Fruit fly (Drosophila melanogaster): ENCODE data around the gene CG15385.
A peak's percentile ranks its signal among the peaks of the same experiment; 100 is the strongest.

Gene CG15385

dm6 chr2L:2180120-2180539, 32.2 kb downstream of the CG15385 start (continued):
- TF ChIP-seq Dp (GFP tag; optimal IDR thresholded peaks at IDR 0.05) (no peak), CG32767 (GFP tag; IDR thresholded peaks at IDR 0.05) (peak; percentile 85), CG14667 (GFP tag; IDR thresholded peaks at IDR 0.05) (peak; percentile 86), Sin3A (optimal IDR thresholded peaks at IDR 0.05) (no peak), CG18619 (GFP tag; optimal IDR thresholded peaks at IDR 0.05) (peak; percentile 74), fd102C (GFP tag; optimal IDR thresholded peaks at IDR 0.05) (peak; percentile 80), CG2889 (GFP tag; IDR thresholded peaks at IDR 0.05) (peak; percentile 72; the same call in 2 of the 3 replicates), Ada2b (GFP tag; IDR thresholded peaks at IDR 0.05) (peak; percentile 91), pan (optimal IDR thresholded peaks at IDR 0.05) (no peak), pan (GFP tag; optimal IDR thresholded peaks at IDR 0.05 in 1 of 2, IDR thresholded peaks at IDR 0.05 in 1 of 2) (peak in 1 of 2 experiments; percentile 91), dan (GFP tag; IDR thresholded peaks at IDR 0.05) (peak; percentile 56; the same call in 1 of the 2 replicates), CG6854 (GFP tag; optimal IDR thresholded peaks at IDR 0.05) (peak; percentile 79), CG1647 (GFP tag; optimal IDR thresholded peaks at IDR 0.05) (peak; percentile 80), phol (tag; optimal IDR thresholded peaks at IDR 0.05) (peak; percentile 94), HLH54F (GFP tag; optimal IDR thresholded peaks at IDR 0.05) (peak; percentile 52), cato (GFP tag; optimal IDR thresholded peaks at IDR 0.05; ENCODE audit: borderline replicate concordance) (peak; percentile 80), bsh (GFP tag; optimal IDR thresholded peaks at IDR 0.05) (peak; percentile 45 to 96), Sry-δ (GFP tag; optimal IDR thresholded peaks at IDR 0.05) (peak; percentile 35), H2.0 (GFP tag; IDR thresholded peaks at IDR 0.05) (peak; percentile 87), CG6683 (GFP tag; optimal IDR thresholded peaks at IDR 0.05) (peak; percentile 60), CrebB (tag; optimal IDR thresholded peaks at IDR 0.05) (peak; percentile 78), CG1792 (GFP tag; optimal IDR thresholded peaks at IDR 0.05) (peak; percentile 54), vnd (GFP tag; IDR thresholded peaks at IDR 0.05; ENCODE audit: partially characterized antibody) (no peak), chn (GFP tag; optimal IDR thresholded peaks at IDR 0.05) (peak; percentile 79), CG17359 (tag; optimal IDR thresholded peaks at IDR 0.05) (peak; percentile 96), CG9437 (GFP tag; optimal IDR thresholded peaks at IDR 0.05) (peak; percentile 74), Dll (GFP tag; IDR thresholded peaks at IDR 0.05; ENCODE audit: partially characterized antibody) (no peak), CG16779 (GFP tag; IDR thresholded peaks at IDR 0.05) (peak; percentile 73; the same call in 1 of the 2 replicates), odd (GFP tag; optimal IDR thresholded peaks at IDR 0.05) (peak; percentile 77), sens-2 (GFP tag; IDR thresholded peaks at IDR 0.05) (peak; percentile 85; the same call in 1 of the 2 replicates), her (GFP tag; optimal IDR thresholded peaks at IDR 0.05) (peak; percentile 54), Bgb (GFP tag; IDR thresholded peaks at IDR 0.05; ENCODE audit: partially characterized antibody) (no peak), CG4854 (GFP tag; optimal IDR thresholded peaks at IDR 0.05) (peak; percentile 80), Atf6 (GFP tag; IDR thresholded peaks at IDR 0.05) (peak; percentile 87), Sox102F (GFP tag; optimal IDR thresholded peaks at IDR 0.05) (peak; percentile 96), CG9215 (GFP tag; IDR thresholded peaks at IDR 0.05) (peak; percentile 66), cas (GFP tag; IDR thresholded peaks at IDR 0.05) (peak; percentile 37; the same call in 1 of the 2 replicates), lab (GFP tag; optimal IDR thresholded peaks at IDR 0.05) (peak; percentile 92), scrt (GFP tag; optimal IDR thresholded peaks at IDR 0.05) (peak; percentile 82), CG7271 (tag; optimal IDR thresholded peaks at IDR 0.05) (peak; percentile 71), CG9817 (tag; optimal IDR thresholded peaks at IDR 0.05) (peak; percentile 81), kah (GFP tag; optimal IDR thresholded peaks at IDR 0.05) (peak; percentile 87), ftz-f1 (GFP tag; optimal IDR thresholded peaks at IDR 0.05) (peak; percentile 10), CG10366 (GFP tag; IDR thresholded peaks at IDR 0.05) (peak; percentile 87), p53 (GFP tag; optimal IDR thresholded peaks at IDR 0.05) (peak; percentile 22), pros (GFP tag; optimal IDR thresholded peaks at IDR 0.05) (no peak), NK7.1 (GFP tag; optimal IDR thresholded peaks at IDR 0.05) (peak; percentile 61), corto (GFP tag; optimal IDR thresholded peaks at IDR 0.05) (no peak), lilli (GFP tag; optimal IDR thresholded peaks at IDR 0.05) (peak; percentile 77), fru (optimal IDR thresholded peaks at IDR 0.05) (no peak), amos (GFP tag; IDR thresholded peaks at IDR 0.05; ENCODE audit: partially characterized antibody) (no peak)
